Worm (Caenorhabditis elegans) whole organism, young adult: ENCODE results near the gene W03F8.6.

Experiments
- B0019.2 ChIP-seq: fragments of 200-800 bp; sonication (Bioruptor generic); conservative IDR thresholded peaks from 2 replicates; pipeline ENCODE4 v1.3.6; 2022; ENCODE audit warnings: missing genetic modification reagents, missing genetic modification characterization, missing compliant biosample characterization
- B0261.1 ChIP-seq: sonication (generic microtip); optimal IDR thresholded peaks from 2 replicates; lab custom pipeline; 2016; ENCODE audit warnings: mild to moderate bottlenecking, missing genetic modification characterization, moderate library complexity, missing compliant biosample characterization
- C06A6.2 ChIP-seq: fragments of 200-800 bp; sonication (Bioruptor generic); conservative IDR thresholded peaks from 2 replicates; pipeline ENCODE4 v1.3.6; 2022; ENCODE audit warnings: missing genetic modification characterization, missing compliant biosample characterization
- C17E4.6 ChIP-seq: fragments of 200-800 bp; sonication (Bioruptor generic); IDR thresholded peaks from 2 replicates; pipeline ENCODE4 v1.3.6; 2022; ENCODE audit warnings: missing genetic modification reagents, missing genetic modification characterization, missing compliant biosample characterization
- F49E8.2 ChIP-seq: sonication (generic microtip); optimal IDR thresholded peaks from 3 replicates; lab custom pipeline; 2017; ENCODE audit warnings: missing genetic modification characterization, mild to moderate bottlenecking, missing compliant biosample characterization, antibody characterized with exemption, moderate library complexity; ENCODE audit not compliant: insufficient read depth
- K11D2.4 ChIP-seq: fragments of 200-800 bp; sonication (Bioruptor generic); IDR thresholded peaks from 2 replicates; pipeline ENCODE4 v1.3.6; 2022; ENCODE audit warnings: missing genetic modification reagents, missing genetic modification characterization, missing compliant biosample characterization
- T07F8.4 ChIP-seq: sonication (generic microtip); optimal IDR thresholded peaks from 2 replicates; lab custom pipeline; 2016; ENCODE audit warnings: mild to moderate bottlenecking, missing genetic modification characterization, moderate library complexity, missing compliant biosample characterization
- T26A5.8 ChIP-seq: sonication (generic microtip); optimal IDR thresholded peaks from 2 replicates; lab custom pipeline; 2016; ENCODE audit warnings: missing genetic modification characterization, missing compliant biosample characterization
- Y53G8AR.9 ChIP-seq: fragments of 200-800 bp; sonication (Bioruptor generic); conservative IDR thresholded peaks from 2 replicates; pipeline ENCODE4 v1.3.6; 2022; ENCODE audit warnings: missing genetic modification reagents, missing genetic modification characterization, missing compliant biosample characterization
- akir-1 ChIP-seq: fragments of 200-800 bp; sonication (Bioruptor generic); optimal IDR thresholded peaks from 2 replicates; lab custom pipeline; 2018; ENCODE audit warnings: mild to moderate bottlenecking, missing genetic modification characterization, moderate library complexity, missing compliant biosample characterization
- ama-1 ChIP-seq, 3 experiments: fragments of 150-350 bp in 1 of 3; sonication (generic microtip) in 2 of 3; optimal IDR thresholded peaks; 2 replicates each; lab custom pipeline; 2014 to 2018; ENCODE audit warnings: missing biosample characterization in 2 of 3, missing genetic modification characterization in 2 of 3, missing genetic modification reagents in 2 of 3
- attf-5 ChIP-seq: fragments of 200-800 bp; sonication (Bioruptor generic); optimal IDR thresholded peaks from 2 replicates; lab custom pipeline; 2018; ENCODE audit warnings: mild to moderate bottlenecking, missing genetic modification characterization, missing compliant biosample characterization
- cebp-1 ChIP-seq, 2 experiments: fragments of 200-800 bp in 1 of 2; sonication (Bioruptor generic) in 1 of 2; sonication (generic microtip) in 1 of 2; IDR thresholded peaks in 1 of 2; optimal IDR thresholded peaks in 1 of 2; 2 replicates each; pipeline versions ENCODE4 v1.3.6 to Lab custom; 2017 to 2022; ENCODE audit warnings: missing compliant biosample characterization in 2 of 2, missing genetic modification characterization in 2 of 2, mild to moderate bottlenecking in 1 of 2, missing genetic modification reagents in 1 of 2, moderate library complexity in 1 of 2
- ceh-40 ChIP-seq: fragments of 200-800 bp; sonication (Bioruptor generic); IDR thresholded peaks from 2 replicates; pipeline ENCODE4 v1.3.6; 2022; ENCODE audit warnings: missing genetic modification characterization, missing compliant biosample characterization
- ceh-58 ChIP-seq: fragments of 200-800 bp; sonication (Bioruptor generic); IDR thresholded peaks from 2 replicates; pipeline ENCODE4 v1.3.6; 2022; ENCODE audit warnings: missing genetic modification characterization, missing compliant biosample characterization
- die-1 ChIP-seq: sonication (generic microtip); optimal IDR thresholded peaks from 2 replicates; lab custom pipeline; 2016; ENCODE audit warnings: missing genotype, mild to moderate bottlenecking, missing genetic modification characterization, missing compliant biosample characterization
- dox-1 ChIP-seq: fragments of 200-800 bp; sonication (Bioruptor generic); IDR thresholded peaks from 2 replicates; pipeline ENCODE4 v1.3.6; 2022; ENCODE audit warnings: missing genetic modification reagents, missing genetic modification characterization, missing compliant biosample characterization
- egl-44 ChIP-seq: fragments of 200-800 bp; sonication (Bioruptor generic); IDR thresholded peaks from 2 replicates; pipeline ENCODE4 v1.3.6; 2022; ENCODE audit warnings: missing genetic modification reagents, missing genetic modification characterization, missing compliant biosample characterization
- ets-4 ChIP-seq: fragments of 200-800 bp; sonication (Bioruptor generic); optimal IDR thresholded peaks from 2 replicates; lab custom pipeline; 2018; ENCODE audit warnings: mild to moderate bottlenecking, missing genetic modification characterization, missing compliant biosample characterization
- fkh-3 ChIP-seq: sonication (generic microtip); optimal IDR thresholded peaks from 2 replicates; lab custom pipeline; 2016; ENCODE audit warnings: mild to moderate bottlenecking, missing genetic modification characterization, missing compliant biosample characterization
- him-1 ChIP-seq: sonication (generic microtip); optimal IDR thresholded peaks from 2 replicates; lab custom pipeline; 2016; ENCODE audit warnings: missing genotype, missing genetic modification reagents, missing genetic modification characterization, missing compliant biosample characterization
- hlh-12 ChIP-seq: sonication (generic microtip); optimal IDR thresholded peaks from 2 replicates; lab custom pipeline; 2016; ENCODE audit warnings: missing genetic modification characterization, missing compliant biosample characterization
- hrde-1 ChIP-seq: sonication (generic microtip); optimal IDR thresholded peaks from 2 replicates; lab custom pipeline; 2016; ENCODE audit warnings: missing genetic modification characterization, mild to moderate bottlenecking, missing compliant biosample characterization, moderate library complexity, missing genotype, missing genetic modification reagents, borderline replicate concordance
- hsf-1 ChIP-seq: fragments of 200-800 bp; sonication (Bioruptor generic); IDR thresholded peaks from 2 replicates; pipeline ENCODE4 v1.3.6; 2022; ENCODE audit warnings: missing genetic modification reagents, missing genetic modification characterization, missing compliant biosample characterization
- let-526 ChIP-seq: fragments of 200-800 bp; sonication (Bioruptor generic); IDR thresholded peaks from 2 replicates; pipeline ENCODE4 v1.3.6; 2022; ENCODE audit warnings: missing genetic modification reagents, missing genetic modification characterization, missing compliant biosample characterization
- lir-1 ChIP-seq: fragments of 200-800 bp; sonication (Bioruptor generic); conservative IDR thresholded peaks from 2 replicates; pipeline ENCODE4 v1.3.6; 2022; ENCODE audit warnings: missing genetic modification reagents, missing genetic modification characterization, missing compliant biosample characterization
- lsl-1 ChIP-seq: fragments of 200-800 bp; sonication (Bioruptor generic); optimal IDR thresholded peaks from 2 replicates; lab custom pipeline; 2018; ENCODE audit warnings: mild to moderate bottlenecking, missing genetic modification characterization, moderate library complexity, missing compliant biosample characterization
- lsy-27 ChIP-seq: sonication (generic microtip); optimal IDR thresholded peaks from 2 replicates; lab custom pipeline; 2017; ENCODE audit warnings: missing genetic modification characterization, mild to moderate bottlenecking, missing compliant biosample characterization, antibody characterized with exemption, missing genotype, borderline replicate concordance; ENCODE audit not compliant: insufficient read depth
- madf-8 ChIP-seq: fragments of 200-800 bp; sonication (Bioruptor generic); conservative IDR thresholded peaks from 2 replicates; pipeline ENCODE4 v1.3.6; 2022; ENCODE audit warnings: missing genetic modification reagents, missing genetic modification characterization, missing compliant biosample characterization
- mcd-1 ChIP-seq: fragments of 200-800 bp; sonication (Bioruptor generic); IDR thresholded peaks from 2 replicates; pipeline ENCODE4 v1.3.6; 2022; ENCODE audit warnings: missing genetic modification reagents, missing genetic modification characterization, missing compliant biosample characterization
- mes-4 ChIP-seq: sonication (generic microtip); optimal IDR thresholded peaks from 2 replicates; lab custom pipeline; 2016; ENCODE audit warnings: missing genotype, missing genetic modification characterization, missing compliant biosample characterization
- nfya-2 ChIP-seq: fragments of 200-800 bp; sonication (Bioruptor generic); IDR thresholded peaks from 2 replicates; pipeline ENCODE4 v1.3.6; 2022; ENCODE audit warnings: missing genetic modification reagents, missing genetic modification characterization, missing compliant biosample characterization
- nfyb-1 ChIP-seq: fragments of 200-800 bp; sonication (Bioruptor generic); IDR thresholded peaks from 2 replicates; pipeline ENCODE4 v1.3.6; 2022; ENCODE audit warnings: missing genetic modification reagents, missing genetic modification characterization, missing compliant biosample characterization
- nhr-27 ChIP-seq: fragments of 200-800 bp; sonication (Bioruptor generic); optimal IDR thresholded peaks from 2 replicates; lab custom pipeline; 2018; ENCODE audit warnings: mild to moderate bottlenecking, missing genetic modification characterization, moderate library complexity, missing compliant biosample characterization
- nhr-90 ChIP-seq: sonication (generic microtip); optimal IDR thresholded peaks from 2 replicates; lab custom pipeline; 2016; ENCODE audit warnings: missing genotype, mild to moderate bottlenecking, missing genetic modification characterization, missing compliant biosample characterization
- pha-4 ChIP-seq: fragments of 150-350 bp; sonication (generic microtip); optimal IDR thresholded peaks from 2 replicates; lab custom pipeline; 2014; ENCODE audit warnings: missing biosample characterization, missing genetic modification reagents, missing genetic modification characterization
- snpc-4 ChIP-seq, 5 experiments: fragments of 150-350 bp in 1 of 5; sonication (generic microtip) in 4 of 5; optimal IDR thresholded peaks; 2 replicates each; lab custom pipeline; 2014 to 2018; ENCODE audit warnings: missing genetic modification characterization in 5 of 5, missing biosample characterization in 3 of 5, antibody characterized with exemption in 2 of 5, mild to moderate bottlenecking in 2 of 5, missing compliant biosample characterization in 2 of 5, missing genotype in 2 of 5, moderate library complexity in 2 of 5, missing genetic modification reagents in 1 of 5
- tbp1 ChIP-seq: fragments of 200-800 bp; sonication (Bioruptor generic); optimal IDR thresholded peaks from 2 replicates; lab custom pipeline; 2018; ENCODE audit warnings: mild to moderate bottlenecking, missing genetic modification characterization, missing compliant biosample characterization
- xnd-1 ChIP-seq: sonication (generic microtip); optimal IDR thresholded peaks from 2 replicates; lab custom pipeline; 2016; ENCODE audit warnings: missing genotype, missing genetic modification reagents, missing genetic modification characterization, missing compliant biosample characterization
- zim-3 ChIP-seq: sonication (generic microtip); optimal IDR thresholded peaks from 2 replicates; lab custom pipeline; 2017; ENCODE audit warnings: mild to moderate bottlenecking, missing genetic modification characterization, moderate library complexity, missing compliant biosample characterization
- ztf-28 ChIP-seq: fragments of 200-800 bp; sonication (Bioruptor generic); IDR thresholded peaks from 2 replicates; pipeline ENCODE4 v1.3.6; 2022; ENCODE audit warnings: missing genetic modification reagents, missing genetic modification characterization, missing compliant biosample characterization

Gene W03F8.6

DNA sequence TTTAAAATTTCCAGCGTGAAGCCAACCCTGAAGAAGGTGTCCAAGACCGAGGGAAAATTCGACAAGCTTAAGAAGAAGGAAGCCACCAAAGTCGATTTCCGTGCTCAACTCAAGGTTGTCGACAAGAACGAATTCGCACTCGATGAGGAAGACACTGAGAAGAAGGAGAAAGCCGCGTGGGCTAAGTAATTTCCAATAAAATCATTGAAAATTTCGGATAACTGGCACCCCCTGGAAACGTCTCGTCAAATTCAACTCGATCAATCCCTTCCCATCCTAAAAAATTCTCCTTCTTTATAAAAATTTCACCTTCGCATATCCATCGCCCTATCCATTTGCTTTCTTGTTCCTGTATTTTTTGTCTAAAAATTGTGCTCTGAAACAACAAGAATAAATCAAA is 20.3 kb upstream of the W03F8.6 start (continued):
- TF ChIP-seq lsl-1 (GFP tag; lab: Kevin White, UChicago) (no peak), hrde-1 (peak; percentile 3), T26A5.8 (no peak), ceh-58 (no peak), him-1 (tag; lab: Kevin White, UChicago) (no peak), madf-8 (GFP tag; lab: Robert Waterston, UW) (no peak), ama-1 (optimal IDR thresholded peaks at IDR 0.05; lab: Kevin White, UChicago) (no peak), ama-1 (GFP tag; optimal IDR thresholded peaks at IDR 0.05; lab: Kevin White, UChicago) (peak in 1 of 2 experiments; percentile 22), K11D2.4 (GFP tag; lab: Robert Waterston, UW) (no peak), lsy-27 (tag; lab: Kevin White, UChicago) (no peak), snpc-4 (GFP tag; optimal IDR thresholded peaks at IDR 0.05; lab: Kevin White, UChicago) (no peak), snpc-4 (tag; optimal IDR thresholded peaks at IDR 0.05; lab: Kevin White, UChicago) (peak in 1 of 4 experiments; percentile 74)

- no peak for TF ChIP-seq ama-1 (optimal IDR thresholded peaks at IDR 0.05; lab: Kevin White, UChicago)
- TF ChIP-seq ama-1 (GFP tag; optimal IDR thresholded peaks at IDR 0.05; lab: Kevin White, UChicago), result no peak
- TF ChIP-seq Y53G8AR.9 (GFP tag; lab: Robert Waterston, UW), result no peak
- TF ChIP-seq egl-44 (GFP tag; lab: Robert Waterston, UW), result no peak
- TF ChIP-seq lir-1 (GFP tag; lab: Robert Waterston, UW), result no peak
- no peak for TF ChIP-seq ets-4 (GFP tag; lab: Kevin White, UChicago)
- TF ChIP-seq cebp-1 (GFP tag; IDR thresholded peaks at IDR 0.05; lab: Robert Waterston, UW), result no peak
- no peak for TF ChIP-seq cebp-1 (tag; optimal IDR thresholded peaks at IDR 0.05; lab: Kevin White, UChicago)
- TF ChIP-seq, all 124 proteins: peak for 0
Measured at ce11 chrIV:5204573-5204972, 18.2 kb upstream of the W03F8.6 start, which contains the start of gene tni-4. Gene tni-4, plus strand, starts transcription at chrIV:5204591.

ce11 chrIV:5202575-5202974 is 16.2 kb upstream of the W03F8.6 start:
- TF ChIP-seq fkh-3 (tag; lab: Kevin White, UChicago), result no peak
- TF ChIP-seq C06A6.2, result no peak
- no peak for TF ChIP-seq nhr-90 (tag; lab: Kevin White, UChicago)
- no peak for TF ChIP-seq nfyb-1 (GFP tag; lab: Robert Waterston, UW)
- no peak for TF ChIP-seq tbp1 (GFP tag; lab: Kevin White, UChicago)
- TF ChIP-seq attf-5 (GFP tag; lab: Kevin White, UChicago), result no peak
- TF ChIP-seq xnd-1, result no peak
- no peak for TF ChIP-seq hsf-1 (GFP tag; lab: Robert Waterston, UW)
- no peak for TF ChIP-seq mes-4
- no peak for TF ChIP-seq T07F8.4 (tag; lab: Kevin White, UChicago)
- no peak for TF ChIP-seq zim-3 (tag; lab: Kevin White, UChicago)
- no peak for TF ChIP-seq Y53G8AR.9 (GFP tag; lab: Robert Waterston, UW)
- no peak for TF ChIP-seq nhr-27 (tag; lab: Kevin White, UChicago)
- no peak for TF ChIP-seq hlh-12 (tag; lab: Kevin White, UChicago)
- TF ChIP-seq nfya-2, result no peak
- TF ChIP-seq, all 124 proteins: peak for 0

ce11 chrIV:5200813-5201212 is 14.4 kb upstream of the W03F8.6 start:
- TF ChIP-seq B0261.1, result no peak
- TF ChIP-seq B0019.2 (GFP tag; lab: Robert Waterston, UW), result no peak
- TF ChIP-seq die-1, result no peak
- TF ChIP-seq fkh-3 (tag; lab: Kevin White, UChicago), result no peak
- no peak for TF ChIP-seq pha-4 (tag; lab: Kevin White, UChicago)
- no peak for TF ChIP-seq let-526
- TF ChIP-seq dox-1 (GFP tag; lab: Robert Waterston, UW), result no peak
- TF ChIP-seq snpc-4 (GFP tag; optimal IDR thresholded peaks at IDR 0.05; lab: Kevin White, UChicago), result no peak
- TF ChIP-seq snpc-4 (tag; optimal IDR thresholded peaks at IDR 0.05; lab: Kevin White, UChicago), result no peak
- no peak for TF ChIP-seq akir-1 (GFP tag; lab: Kevin White, UChicago)
- no peak for TF ChIP-seq ztf-28
- no peak for TF ChIP-seq C17E4.6 (GFP tag; lab: Robert Waterston, UW)
- TF ChIP-seq cebp-1 (GFP tag; IDR thresholded peaks at IDR 0.05; lab: Robert Waterston, UW), result no peak
- no peak for TF ChIP-seq cebp-1 (tag; optimal IDR thresholded peaks at IDR 0.05; lab: Kevin White, UChicago)
- TF ChIP-seq mcd-1, result no peak
- TF ChIP-seq F49E8.2 (tag; lab: Kevin White, UChicago), result no peak
- TF ChIP-seq attf-5 (GFP tag; lab: Kevin White, UChicago), result no peak
- TF ChIP-seq ceh-40 (GFP tag; lab: Robert Waterston, UW), result no peak
